Worm (Caenorhabditis elegans) whole organism, L1 larva: ENCODE results near the gene R07E5.15.

ENCODE experiments used
- aly-2 ChIP-seq: fragments of 150-350 bp; optimal IDR thresholded peaks from 2 replicates; lab custom pipeline; 2014; ENCODE audit warnings: missing biosample characterization, missing genetic modification characterization
- ama-1 ChIP-seq: fragments of 150-350 bp; optimal IDR thresholded peaks from 2 replicates; lab custom pipeline; 2014
- ceh-63 ChIP-seq: fragments of 200-800 bp; sonication (Bioruptor generic); optimal IDR thresholded peaks from 2 replicates; lab custom pipeline; 2018; ENCODE audit warnings: mild to moderate bottlenecking, missing genetic modification characterization, missing compliant biosample characterization
- fkh-10 ChIP-seq: sonication (generic microtip); optimal IDR thresholded peaks from 2 replicates; lab custom pipeline; 2017; ENCODE audit warnings: missing biosample characterization, missing genetic modification reagents, missing genetic modification characterization
- fos-1 ChIP-seq: fragments of 150-350 bp; optimal IDR thresholded peaks from 2 replicates; lab custom pipeline; 2014; ENCODE audit warnings: missing biosample characterization, missing genetic modification characterization
- lin-13 ChIP-seq: fragments of 150-350 bp; optimal IDR thresholded peaks from 2 replicates; lab custom pipeline; 2014; ENCODE audit warnings: missing biosample characterization, missing genetic modification reagents, missing genetic modification characterization
- nhr-237 ChIP-seq: fragments of 150-350 bp; optimal IDR thresholded peaks from 2 replicates; lab custom pipeline; 2014; ENCODE audit warnings: missing biosample characterization, missing genetic modification characterization
- nhr-28 ChIP-seq: fragments of 150-350 bp; optimal IDR thresholded peaks from 2 replicates; lab custom pipeline; 2014; ENCODE audit warnings: missing biosample characterization, missing genetic modification characterization
- nhr-76 ChIP-seq: sonication (generic microtip); optimal IDR thresholded peaks from 2 replicates; lab custom pipeline; 2017; ENCODE audit warnings: missing biosample characterization, missing genetic modification characterization
- nhr-84 ChIP-seq: sonication (generic microtip); optimal IDR thresholded peaks from 2 replicates; lab custom pipeline; 2017; ENCODE audit warnings: missing biosample characterization, missing genetic modification characterization
- nhr-85 ChIP-seq: sonication (generic microtip); peaks from one replicate; lab custom pipeline; 2016; ENCODE audit warnings: missing genetic modification characterization, inconsistent platforms, missing compliant biosample characterization
- sptf-1 ChIP-seq: fragments of 150-350 bp; optimal IDR thresholded peaks from 2 replicates; lab custom pipeline; 2014; ENCODE audit warnings: missing biosample characterization, missing genetic modification characterization
- tbx-2 ChIP-seq: sonication (generic microtip); optimal IDR thresholded peaks from 2 replicates; lab custom pipeline; 2016; ENCODE audit warnings: missing genetic modification characterization, missing compliant biosample characterization

ce11 chrIII:4413099-4413498 lies 11.9 kb downstream of the R07E5.15 start, which contains the start of gene mpc-1:
- TF ChIP-seq sptf-1 (no peak), fkh-10 (GFP tag; lab: Kevin White, UChicago) (no peak), nhr-237 (tag; lab: Kevin White, UChicago) (no peak), ama-1 (lab: Kevin White, UChicago) (no peak), nhr-84 (tag; lab: Kevin White, UChicago) (no peak), nhr-85 (tag; lab: Kevin White, UChicago) (peak; percentile 72), ceh-63 (no peak), nhr-76 (tag; lab: Kevin White, UChicago) (no peak), lin-13 (no peak), aly-2 (tag; lab: Kevin White, UChicago) (no peak), tbx-2 (no peak), fos-1 (tag; lab: Kevin White, UChicago) (no peak), nhr-28 (tag; lab: Kevin White, UChicago) (no peak)
